Worm (Caenorhabditis elegans): ENCODE results near the gene Y102A11A.3.

DNA sequence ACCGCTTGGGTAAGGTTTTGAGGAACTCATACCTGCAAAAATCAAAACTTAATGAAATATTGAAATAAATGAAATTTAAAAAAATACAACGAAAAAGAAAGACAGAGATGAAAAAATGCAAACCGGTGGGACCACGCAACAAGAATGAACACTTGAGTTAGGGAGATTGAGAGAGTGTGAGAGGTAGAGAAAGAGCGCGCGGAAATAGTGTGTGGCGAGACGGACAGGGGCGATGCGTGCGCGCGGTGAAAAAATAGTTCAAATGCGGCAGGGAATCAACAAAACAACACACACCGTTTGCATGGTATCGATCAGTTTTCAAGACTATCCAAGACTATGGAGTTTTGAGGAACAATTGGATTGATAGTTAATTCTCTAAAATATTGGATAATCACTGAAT is 29.4 kb upstream of the Y102A11A.3 start, which contains the start of gene meg-3:
- no peak for TF ChIP-seq ceh-45 (GFP tag; IDR thresholded peaks at IDR 0.05)
- no peak for TF ChIP-seq ztf-16 (tag; optimal IDR thresholded peaks at IDR 0.05)
- TF ChIP-seq ceh-19 (GFP tag; optimal IDR thresholded peaks at IDR 0.05): no peak
- TF ChIP-seq fkh-10 (GFP tag; optimal IDR thresholded peaks at IDR 0.05): no peak
- TF ChIP-seq eyg-1 (tag; optimal IDR thresholded peaks at IDR 0.05): no peak
- no peak for TF ChIP-seq ref-2 (tag; optimal IDR thresholded peaks at IDR 0.05)
- TF ChIP-seq nhr-11 (tag; optimal IDR thresholded peaks at IDR 0.05): no peak
- no peak for TF ChIP-seq pha-4 (tag; optimal IDR thresholded peaks at IDR 0.05)
- TF ChIP-seq ceh-9 (tag; optimal IDR thresholded peaks at IDR 0.05): no peak
- no peak for TF ChIP-seq pqm-1 (tag; optimal IDR thresholded peaks at IDR 0.05)

Measured in whole organism, late embryonic.